Fruit fly (Drosophila melanogaster) whole organism, embryonic: ENCODE measurements around the gene Tmx3.
A peak's percentile ranks its signal among the peaks of the same experiment; 100 is the strongest.

Experiments
- Atf-2 ChIP-seq: fragments of 200-800 bp; sonication (Bioruptor generic); optimal IDR thresholded peaks from 2 replicates; lab custom pipeline; 2016; ENCODE audit warnings: missing biosample characterization, missing genetic modification characterization
- CG12391 ChIP-seq: fragments of 200-800 bp; sonication (Bioruptor generic); optimal IDR thresholded peaks from 3 replicates; lab custom pipeline; 2018; ENCODE audit warnings: missing biosample characterization, mild to moderate bottlenecking, missing genetic modification characterization, moderate library complexity
- CG12744 ChIP-seq: fragments of 200-800 bp; sonication (Bioruptor generic); optimal IDR thresholded peaks from 2 replicates; lab custom pipeline; 2016; ENCODE audit warnings: missing biosample characterization, missing genetic modification characterization
- CG1602 ChIP-seq: fragments of 200-800 bp; sonication (Bioruptor generic); optimal IDR thresholded peaks from 3 replicates; lab custom pipeline; 2016; ENCODE audit warnings: missing biosample characterization, missing genetic modification characterization
- CG1647 ChIP-seq: fragments of 200-800 bp; sonication (Bioruptor generic); optimal IDR thresholded peaks from 3 replicates; lab custom pipeline; 2016; ENCODE audit warnings: missing biosample characterization, missing genetic modification characterization
- CG16779 ChIP-seq: fragments of 200-800 bp; sonication (Bioruptor generic); IDR thresholded peaks from 2 replicates; pipeline ENCODE4 v1.3.6; 2022; ENCODE audit warnings: missing biosample characterization, missing genetic modification characterization
- CG17568 ChIP-seq: fragments of 200-800 bp; sonication (Bioruptor generic); optimal IDR thresholded peaks from 2 replicates; lab custom pipeline; 2018; ENCODE audit warnings: missing biosample characterization, mild to moderate bottlenecking, missing genetic modification characterization, moderate library complexity
- CG2116 ChIP-seq: fragments of 200-800 bp; sonication (Bioruptor generic); optimal IDR thresholded peaks from 3 replicates; lab custom pipeline; 2018; ENCODE audit warnings: missing biosample characterization, mild to moderate bottlenecking, missing genetic modification characterization
- CG2712 ChIP-seq: fragments of 200-800 bp; optimal IDR thresholded peaks from 3 replicates; lab custom pipeline; 2019; ENCODE audit warnings: missing biosample characterization, mild to moderate bottlenecking, missing genetic modification characterization, moderate library complexity
- CG2889 ChIP-seq: fragments of 200-800 bp; sonication (Bioruptor generic); IDR thresholded peaks from 3 replicates; pipeline ENCODE4 v1.3.6; 2022; ENCODE audit warnings: missing biosample characterization, missing genetic modification characterization
- CG31388 ChIP-seq: fragments of 200-800 bp; sonication (Bioruptor generic); optimal IDR thresholded peaks from 2 replicates; lab custom pipeline; 2016; ENCODE audit warnings: missing biosample characterization, missing genetic modification characterization
- CG32767 ChIP-seq: fragments of 200-800 bp; sonication (Bioruptor generic); IDR thresholded peaks from 2 replicates; pipeline ENCODE4 v1.3.6; 2022; ENCODE audit warnings: missing biosample characterization, missing genetic modification characterization
- CG33213 ChIP-seq: fragments of 200-800 bp; sonication (Bioruptor generic); optimal IDR thresholded peaks from 3 replicates; lab custom pipeline; 2016; ENCODE audit warnings: missing biosample characterization, missing genetic modification characterization
- CG4328 ChIP-seq: fragments of 200-800 bp; sonication (Bioruptor generic); optimal IDR thresholded peaks from 3 replicates; lab custom pipeline; 2017; ENCODE audit warnings: missing biosample characterization, missing genetic modification reagents, missing genetic modification characterization
- CG4360 ChIP-seq: fragments of 200-800 bp; sonication (Bioruptor generic); IDR thresholded peaks from 2 replicates; pipeline ENCODE4 v1.3.6; 2022; ENCODE audit warnings: missing biosample characterization, missing genetic modification characterization
- CG4730 ChIP-seq: fragments of 200-800 bp; sonication (Bioruptor generic); IDR thresholded peaks from 2 replicates; pipeline ENCODE4 v1.3.6; 2022; ENCODE audit warnings: missing biosample characterization, missing genetic modification characterization
- CG4820 ChIP-seq: fragments of 200-800 bp; sonication (Bioruptor generic); optimal IDR thresholded peaks from 3 replicates; lab custom pipeline; 2016; ENCODE audit warnings: missing biosample characterization, missing genetic modification characterization
- CG4854 ChIP-seq: fragments of 200-800 bp; sonication (Bioruptor generic); optimal IDR thresholded peaks from 2 replicates; lab custom pipeline; 2016; ENCODE audit warnings: missing biosample characterization, missing genetic modification characterization, inconsistent platforms
- CG6254 ChIP-seq: fragments of 200-800 bp; sonication (Bioruptor generic); optimal IDR thresholded peaks from 3 replicates; lab custom pipeline; 2017; ENCODE audit warnings: mild to moderate bottlenecking, missing biosample characterization, missing genetic modification reagents, missing genetic modification characterization
- CG8359 ChIP-seq: fragments of 200-800 bp; sonication (Bioruptor generic); optimal IDR thresholded peaks from 2 replicates; lab custom pipeline; 2017; ENCODE audit warnings: missing biosample characterization, mild to moderate bottlenecking, missing genetic modification characterization, borderline replicate concordance
- CG8944 ChIP-seq: fragments of 200-800 bp; sonication (Bioruptor generic); optimal IDR thresholded peaks from 3 replicates; lab custom pipeline; 2016; ENCODE audit warnings: missing biosample characterization, missing genetic modification characterization
- Dek ChIP-seq: fragments of 200-800 bp; sonication (Bioruptor generic); optimal IDR thresholded peaks from 3 replicates; lab custom pipeline; 2019; ENCODE audit warnings: missing biosample characterization, mild to moderate bottlenecking, missing genetic modification characterization, moderate library complexity
- Dref ChIP-seq: fragments of 200-800 bp; sonication (Bioruptor generic); IDR thresholded peaks from 2 replicates; pipeline ENCODE4 v1.3.6; 2022; ENCODE audit warnings: missing biosample characterization, missing genetic modification characterization
- Ets65A ChIP-seq: fragments of 200-800 bp; sonication (Bioruptor generic); peaks from one replicate; lab custom pipeline; 2016; ENCODE audit warnings: missing biosample characterization, missing genetic modification characterization
- Fer1 ChIP-seq: fragments of 200-800 bp; sonication (Bioruptor generic); optimal IDR thresholded peaks from 2 replicates; lab custom pipeline; 2017; ENCODE audit warnings: missing biosample characterization, mild to moderate bottlenecking, missing genetic modification characterization
- HHEX ChIP-seq: fragments of 200-800 bp; sonication (Bioruptor generic); optimal IDR thresholded peaks from 3 replicates; lab custom pipeline; 2017; ENCODE audit warnings: missing biosample characterization, mild to moderate bottlenecking, missing genetic modification characterization, missing genetic modification reagents
- HLH3B ChIP-seq: fragments of 200-800 bp; sonication (Bioruptor generic); IDR thresholded peaks from 2 replicates; pipeline ENCODE4 v1.3.6; 2022; ENCODE audit warnings: missing biosample characterization, missing genetic modification characterization
- Hey ChIP-seq: fragments of 200-800 bp; sonication (Bioruptor generic); optimal IDR thresholded peaks from 3 replicates; lab custom pipeline; 2018; ENCODE audit warnings: missing biosample characterization, mild to moderate bottlenecking, missing genetic modification characterization
- Hsf ChIP-seq: fragments of 200-800 bp; sonication (Bioruptor generic); optimal IDR thresholded peaks from 3 replicates; lab custom pipeline; 2016; ENCODE audit warnings: missing biosample characterization, missing genetic modification characterization
- Myb ChIP-seq: fragments of 200-800 bp; sonication (Bioruptor generic); optimal IDR thresholded peaks from 2 replicates; lab custom pipeline; 2016; ENCODE audit warnings: missing biosample characterization, missing genetic modification characterization
- Sox100B ChIP-seq: fragments of 200-800 bp; sonication (Bioruptor generic); optimal IDR thresholded peaks from 3 replicates; lab custom pipeline; 2018; ENCODE audit warnings: missing biosample characterization, mild to moderate bottlenecking, missing genetic modification characterization
- Sox102F ChIP-seq: fragments of 200-800 bp; sonication (Bioruptor generic); optimal IDR thresholded peaks from 2 replicates; lab custom pipeline; 2018; ENCODE audit warnings: missing biosample characterization, mild to moderate bottlenecking, missing genetic modification characterization, moderate library complexity
- Xrp1 ChIP-seq: fragments of 200-800 bp; sonication (Bioruptor generic); IDR thresholded peaks from 2 replicates; pipeline ENCODE4 v1.3.6; 2022; ENCODE audit warnings: missing biosample characterization, missing genetic modification characterization
- ap ChIP-seq: fragments of 200-800 bp; sonication (Bioruptor generic); IDR thresholded peaks from 2 replicates; pipeline ENCODE4 v1.3.6; 2022; ENCODE audit warnings: missing biosample characterization, missing genetic modification characterization
- ase ChIP-seq: fragments of 200-800 bp; sonication (Bioruptor generic); IDR thresholded peaks from 3 replicates; pipeline ENCODE4 v1.3.6; 2022; ENCODE audit warnings: missing biosample characterization, missing genetic modification characterization
- croc ChIP-seq: fragments of 200-800 bp; sonication (Bioruptor generic); conservative IDR thresholded peaks from 3 replicates; pipeline ENCODE4 v1.3.6; 2022; ENCODE audit warnings: missing biosample characterization, missing genetic modification characterization
- dimm ChIP-seq: fragments of 200-800 bp; sonication (Bioruptor generic); IDR thresholded peaks from 2 replicates; pipeline ENCODE4 v1.3.6; 2022; ENCODE audit warnings: missing biosample characterization, missing genetic modification characterization
- dmrt11E ChIP-seq: fragments of 200-800 bp; sonication (Bioruptor generic); optimal IDR thresholded peaks from 3 replicates; lab custom pipeline; 2018; ENCODE audit warnings: missing biosample characterization, mild to moderate bottlenecking, missing genetic modification characterization, moderate library complexity
- ems ChIP-seq: fragments of 200-800 bp; sonication (Bioruptor generic); optimal IDR thresholded peaks from 3 replicates; lab custom pipeline; 2016; ENCODE audit warnings: missing biosample characterization, missing genetic modification characterization
- fd64A ChIP-seq: fragments of 200-800 bp; sonication (Bioruptor generic); optimal IDR thresholded peaks from 3 replicates; lab custom pipeline; 2018; ENCODE audit warnings: missing biosample characterization, mild to moderate bottlenecking, missing genetic modification characterization
- gro ChIP-seq: fragments of 200-800 bp; sonication (Bioruptor generic); optimal IDR thresholded peaks from 2 replicates; lab custom pipeline; 2016; ENCODE audit warnings: missing biosample characterization, missing genetic modification characterization
- oc ChIP-seq: fragments of 200-800 bp; sonication (Bioruptor generic); optimal IDR thresholded peaks from 2 replicates; lab custom pipeline; 2018; ENCODE audit warnings: missing biosample characterization, mild to moderate bottlenecking, missing genetic modification characterization, moderate library complexity
- pnt ChIP-seq: fragments of 200-800 bp; sonication (Bioruptor generic); optimal IDR thresholded peaks from 3 replicates; lab custom pipeline; 2016; ENCODE audit warnings: missing biosample characterization, missing genetic modification characterization
- sob ChIP-seq: fragments of 200-800 bp; sonication (Bioruptor generic); IDR thresholded peaks from 2 replicates; pipeline ENCODE4 v1.3.6; 2022; ENCODE audit warnings: missing biosample characterization, missing genetic modification characterization
- sr ChIP-seq: fragments of 200-800 bp; sonication (Bioruptor generic); IDR thresholded peaks from 3 replicates; pipeline ENCODE4 v1.3.6; 2022; ENCODE audit warnings: missing biosample characterization, missing genetic modification characterization
- sug ChIP-seq: fragments of 200-800 bp; optimal IDR thresholded peaks from 2 replicates; lab custom pipeline; 2019; ENCODE audit warnings: missing biosample characterization, mild to moderate bottlenecking, missing genetic modification characterization, moderate library complexity
- tll ChIP-seq, 2 experiments: fragments of 200-800 bp in 1 of 2; fragments of >200 bp in 1 of 2; sonication (Bioruptor generic) in 1 of 2; optimal IDR thresholded peaks; 2 replicates each; lab custom pipeline; 2017 to 2019; ENCODE audit warnings: missing biosample characterization in 2 of 2, missing genetic modification characterization in 2 of 2, mild to moderate bottlenecking in 1 of 2, moderate library complexity in 1 of 2
- tna ChIP-seq: fragments of 200-800 bp; sonication (Bioruptor generic); IDR thresholded peaks from 2 replicates; pipeline ENCODE4 v1.3.6; 2022; ENCODE audit warnings: missing biosample characterization, missing genetic modification characterization; ENCODE audit not compliant: partially characterized antibody
- unpg ChIP-seq: fragments of 200-800 bp; sonication (Bioruptor generic); optimal IDR thresholded peaks from 3 replicates; lab custom pipeline; 2018; ENCODE audit warnings: missing biosample characterization, mild to moderate bottlenecking, missing genetic modification characterization, moderate library complexity
- zfh1 ChIP-seq: fragments of 200-800 bp; sonication (Bioruptor generic); IDR thresholded peaks from 3 replicates; pipeline ENCODE4 v1.3.6; 2022; ENCODE audit warnings: missing biosample characterization, missing genetic modification characterization

Gene Tmx3

dm6 chr3L:16228659-16229205 lies at the start of gene Tmx3 (continued):
- no peak for TF ChIP-seq CG17568 (GFP tag; lab: Kevin White, UChicago)
- TF ChIP-seq CG4730 (GFP tag; lab: Robert Waterston, UW), result peak; percentile 88
- TF ChIP-seq Hey (tag; lab: Kevin White, UChicago), result no peak
- TF ChIP-seq Fer1 (GFP tag; lab: Kevin White, UChicago), result no peak
- peak; percentile 96 for TF ChIP-seq CG12391 (tag; lab: Kevin White, UChicago)
- no peak for TF ChIP-seq gro (GFP tag; lab: Kevin White, UChicago)
- TF ChIP-seq dimm, result peak; percentile 84
- no peak for TF ChIP-seq CG8359 (GFP tag; lab: Kevin White, UChicago)
- peak; percentile 80 for TF ChIP-seq CG16779 (GFP tag; lab: Robert Waterston, UW)
- peak; percentile 68 for TF ChIP-seq CG4360
- peak; percentile 55 for TF ChIP-seq pnt (GFP tag; lab: Kevin White, UChicago)
- peak; percentile 77 for TF ChIP-seq CG2889 (GFP tag; lab: Robert Waterston, UW)
- TF ChIP-seq CG8944 (GFP tag; lab: Kevin White, UChicago), result peak; percentile 62
- peak; percentile 95 for TF ChIP-seq sob (GFP tag; lab: Robert Waterston, UW)
- TF ChIP-seq sr, result peak; percentile 32; the same call in 1 of the 3 replicates
- peak; percentile 28 for TF ChIP-seq CG6254 (GFP tag; lab: Kevin White, UChicago)
- TF ChIP-seq CG1602, result peak; percentile 90
- TF ChIP-seq croc (GFP tag; lab: Robert Waterston, UW), result peak; percentile 80
- peak; percentile 31 for TF ChIP-seq sug (tag; lab: Kevin White, UChicago)
- peak; percentile 41 for TF ChIP-seq CG33213
- TF ChIP-seq fd64A (GFP tag; lab: Kevin White, UChicago), result no peak
- TF ChIP-seq CG4328 (GFP tag; lab: Kevin White, UChicago), result peak; percentile 23
- peak; percentile 77 for TF ChIP-seq HHEX (GFP tag; lab: Kevin White, UChicago)
- peak; percentile 92 for TF ChIP-seq HLH3B (GFP tag; lab: Robert Waterston, UW)
- peak; percentile 29 for TF ChIP-seq CG31388
- peak; percentile 39 for TF ChIP-seq CG1647
- TF ChIP-seq Hsf, result peak; percentile 70
- peak; percentile 86 for TF ChIP-seq ase
- TF ChIP-seq tna, result no peak
- TF ChIP-seq CG32767 (GFP tag; lab: Robert Waterston, UW), result peak; percentile 83
- peak; percentile 90 for TF ChIP-seq ap (GFP tag; lab: Robert Waterston, UW)
- TF ChIP-seq Ets65A (GFP tag; lab: Kevin White, UChicago), result peak; percentile 95
- peak; percentile 90 for TF ChIP-seq Xrp1
- TF ChIP-seq CG12744, result peak; percentile 27
- TF ChIP-seq tll (GFP tag; optimal IDR thresholded peaks at IDR 0.05; lab: Kevin White, UChicago), result peak in 1 of 2 experiments; percentile 24
- peak; percentile 57 for TF ChIP-seq ems (GFP tag; lab: Kevin White, UChicago)
- TF ChIP-seq CG2116, result peak; percentile 72
- peak; percentile 87 for TF ChIP-seq CG4820
- TF ChIP-seq Myb (GFP tag; lab: Kevin White, UChicago), result peak; percentile 20
- TF ChIP-seq Sox100B, result peak; percentile 75
- peak; percentile 93 for TF ChIP-seq CG2712
- peak; percentile 92 for TF ChIP-seq Sox102F
- TF ChIP-seq zfh1 (GFP tag; lab: Robert Waterston, UW), result peak; percentile 88
- peak; percentile 89 for TF ChIP-seq dmrt11E (tag; lab: Kevin White, UChicago)
- TF ChIP-seq unpg, result no peak
- TF ChIP-seq CG4854 (GFP tag; lab: Kevin White, UChicago), result peak; percentile 50
- peak; percentile 78 for TF ChIP-seq oc (tag; lab: Kevin White, UChicago)
- TF ChIP-seq Dek (tag; lab: Kevin White, UChicago), result peak; percentile 92
- peak; percentile 47 for TF ChIP-seq Atf-2 (GFP tag; lab: Kevin White, UChicago)
- no peak for TF ChIP-seq Dref (GFP tag; lab: Robert Waterston, UW)
